Worm (Caenorhabditis elegans): ENCODE results near the gene sec-61.G.
A peak's percentile ranks its signal among the peaks of the same experiment; 100 is the strongest.

Gene sec-61.G

DNA sequence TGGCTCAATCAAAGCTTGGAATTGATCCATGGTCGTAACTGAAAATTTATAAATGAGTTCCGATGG, at the start of gene sec-61.G:
TSS of gene sec-61.G (minus strand) at position 38 of the 66 bp plus-strand sequence.
- no peak for TF ChIP-seq C34F6.9 (tag; optimal IDR thresholded peaks at IDR 0.05)
- no peak for TF ChIP-seq nhr-129 (tag; optimal IDR thresholded peaks at IDR 0.05)
- no peak for TF ChIP-seq nhr-23 (tag; optimal IDR thresholded peaks at IDR 0.05)
- no peak for TF ChIP-seq nhr-12 (tag; optimal IDR thresholded peaks at IDR 0.05)
- no peak for TF ChIP-seq ztf-4 (tag; optimal IDR thresholded peaks at IDR 0.05)
- TF ChIP-seq skn-1 (tag; optimal IDR thresholded peaks at IDR 0.05): no peak
- no peak for TF ChIP-seq dmd-4 (tag; optimal IDR thresholded peaks at IDR 0.05)
- no peak for TF ChIP-seq blmp-1 (tag; optimal IDR thresholded peaks at IDR 0.05; ENCODE audit: insufficient read depth)
- no peak for TF ChIP-seq nhr-237 (tag; optimal IDR thresholded peaks at IDR 0.05)
- TF ChIP-seq unc-39 (tag; optimal IDR thresholded peaks at IDR 0.05): no peak
- no peak for TF ChIP-seq ZK546.5 (tag; optimal IDR thresholded peaks at IDR 0.05)
- no peak for TF ChIP-seq peb-1 (tag; optimal IDR thresholded peaks at IDR 0.05)
- no peak for TF ChIP-seq sem-4 (tag; optimal IDR thresholded peaks at IDR 0.05)
- no peak for TF ChIP-seq ztf-11 (tag; optimal IDR thresholded peaks at IDR 0.05)

DNA sequence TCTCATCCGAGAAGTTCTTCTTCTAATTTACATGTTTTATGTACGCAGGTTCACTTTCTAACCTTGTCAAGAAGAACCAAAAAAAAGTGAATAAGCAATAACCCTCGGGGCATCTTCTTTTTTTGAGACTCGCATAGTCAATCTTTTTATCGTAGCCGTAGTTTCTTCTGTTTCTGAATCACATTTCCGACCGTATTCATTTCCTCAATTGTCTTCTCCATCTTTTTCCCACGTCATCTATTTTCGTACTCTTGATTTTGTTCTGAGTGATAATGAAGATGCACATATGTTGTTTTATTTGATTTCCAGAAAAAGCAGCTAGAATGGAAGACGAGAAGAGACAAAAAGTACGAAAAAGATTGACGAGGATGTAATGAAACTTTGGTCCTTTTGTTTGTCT, 48.0 kb upstream of the sec-61.G start:
- TF ChIP-seq lsy-2 (tag; optimal IDR thresholded peaks at IDR 0.05) (peak in 1 of 2 experiments; percentile 15), nhr-11 (tag; optimal IDR thresholded peaks at IDR 0.05) (no peak)

DNA sequence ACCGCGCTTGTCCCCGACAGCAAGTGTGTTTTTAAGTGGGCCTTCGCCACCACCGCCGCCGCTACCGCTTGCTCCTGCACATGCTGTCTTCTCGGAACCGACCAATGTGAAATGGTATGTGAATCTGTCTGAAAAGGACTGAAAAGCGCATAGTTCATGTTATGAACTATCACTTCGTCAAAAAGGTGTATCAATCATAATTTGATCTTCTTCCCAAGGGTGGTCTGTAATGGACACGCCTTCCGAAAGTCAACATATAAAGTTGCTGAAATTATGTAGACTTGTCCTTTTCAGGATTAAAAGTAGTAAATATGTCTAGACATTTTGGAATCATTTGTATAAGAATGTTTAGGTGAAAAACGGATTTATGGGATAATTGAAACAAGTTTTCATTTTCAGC, 45.2 kb upstream of the sec-61.G start, which contains the start of gene zip-9:
TSS of gene zip-9 (plus strand) at position 301 of the 400 bp plus-strand sequence.
- TF ChIP-seq ama-1 (optimal IDR thresholded peaks at IDR 0.05): no peak
- TF ChIP-seq nhr-10 (tag; optimal IDR thresholded peaks at IDR 0.05): no peak
- TF ChIP-seq lsy-2 (tag; optimal IDR thresholded peaks at IDR 0.05): no peak
- TF ChIP-seq alr-1 (tag; optimal IDR thresholded peaks at IDR 0.05): no peak
- no peak for TF ChIP-seq nhr-129 (tag; optimal IDR thresholded peaks at IDR 0.05)
- no peak for TF ChIP-seq nhr-21 (tag; optimal IDR thresholded peaks at IDR 0.05)
- no peak for TF ChIP-seq ztf-4 (tag; optimal IDR thresholded peaks at IDR 0.05)
- no peak for TF ChIP-seq nhr-11 (tag; optimal IDR thresholded peaks at IDR 0.05)
- no peak for TF ChIP-seq zag-1 (tag; optimal IDR thresholded peaks at IDR 0.05)
- TF ChIP-seq Y55F3AM.14 (GFP tag; optimal IDR thresholded peaks at IDR 0.05): no peak
- no peak for TF ChIP-seq ceh-16 (tag; optimal IDR thresholded peaks at IDR 0.05)
- TF ChIP-seq unc-39 (tag; optimal IDR thresholded peaks at IDR 0.05): no peak
- no peak for TF ChIP-seq sem-4 (tag; optimal IDR thresholded peaks at IDR 0.05)
- TF ChIP-seq sma-9 (GFP tag; optimal IDR thresholded peaks at IDR 0.05): no peak
- no peak for TF ChIP-seq sma-9 (tag; optimal IDR thresholded peaks at IDR 0.05)
- TF ChIP-seq R02D3.7 (tag; optimal IDR thresholded peaks at IDR 0.05): no peak
- TF ChIP-seq egl-27 (tag; optimal IDR thresholded peaks at IDR 0.05): no peak
- no peak for TF ChIP-seq lin-11 (tag; optimal IDR thresholded peaks at IDR 0.05)
- TF ChIP-seq peb-1 (tag; optimal IDR thresholded peaks at IDR 0.05): no peak
- no peak for TF ChIP-seq elt-3 (tag; optimal IDR thresholded peaks at IDR 0.05)

DNA sequence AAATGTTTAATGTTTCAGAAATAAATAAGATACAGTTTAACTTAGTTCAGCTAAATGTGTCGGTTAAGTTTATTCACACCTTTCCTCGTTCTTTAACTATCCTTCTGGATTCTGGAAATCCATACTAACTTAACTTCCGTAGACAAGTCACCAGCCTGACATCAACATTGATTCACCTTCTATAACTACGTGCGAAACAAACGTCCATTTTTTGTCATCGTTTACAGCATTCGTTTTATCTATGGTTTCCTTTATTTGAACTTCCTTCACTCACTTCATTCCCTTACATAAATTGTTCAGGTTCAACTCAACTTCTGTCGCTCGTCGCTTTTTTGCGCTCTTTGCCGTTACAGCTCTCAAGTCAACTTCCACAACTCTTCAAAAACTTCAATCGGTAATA, 44.2 kb upstream of the sec-61.G start, which contains the start of gene F17C11.26:
TSS of gene F17C11.26 (plus strand) at position 301 of the 400 bp plus-strand sequence.
- TF ChIP-seq unc-62 (GFP tag; optimal IDR thresholded peaks at IDR 0.05) (no peak), C34F6.9 (tag; optimal IDR thresholded peaks at IDR 0.05) (no peak), nhr-23 (tag; optimal IDR thresholded peaks at IDR 0.05) (no peak)

DNA sequence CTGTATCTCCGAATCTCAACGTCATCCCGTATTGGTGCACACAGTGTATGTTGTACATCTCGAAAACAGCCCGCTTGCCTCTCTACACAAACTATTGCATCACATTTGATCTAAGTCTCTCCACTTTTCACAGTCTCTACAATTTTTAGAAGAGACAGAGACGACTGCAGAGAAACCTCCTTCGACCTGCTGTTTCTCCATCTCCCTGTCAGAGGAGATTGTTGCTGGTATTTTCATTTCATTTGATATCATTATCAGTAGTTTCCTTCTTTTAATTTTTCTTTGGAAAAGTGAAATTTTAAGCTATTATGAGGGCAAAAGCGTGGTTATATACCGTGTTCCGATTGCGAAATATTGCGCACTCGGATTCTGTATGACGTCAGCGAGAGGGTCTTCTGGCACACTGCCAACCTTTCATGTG, 43.6 kb upstream of the sec-61.G start:
- TF ChIP-seq ztf-4 (tag; optimal IDR thresholded peaks at IDR 0.05) (peak; percentile 48), ztf-11 (tag; optimal IDR thresholded peaks at IDR 0.05) (no peak), mab-5 (tag; optimal IDR thresholded peaks at IDR 0.05) (no peak), gmeb-1 (tag; optimal IDR thresholded peaks at IDR 0.05) (peak; percentile 62), egl-27 (tag; optimal IDR thresholded peaks at IDR 0.05) (peak; percentile 75), C34F6.9 (tag; optimal IDR thresholded peaks at IDR 0.05) (peak; percentile 75), nhr-77 (tag; optimal IDR thresholded peaks at IDR 0.05) (no peak), zag-1 (tag; optimal IDR thresholded peaks at IDR 0.05) (peak; percentile 27), unc-39 (tag; optimal IDR thresholded peaks at IDR 0.05) (no peak), nhr-12 (tag; optimal IDR thresholded peaks at IDR 0.05) (no peak), dmd-4 (tag; optimal IDR thresholded peaks at IDR 0.05) (no peak), crh-2 (tag; optimal IDR thresholded peaks at IDR 0.05) (peak; percentile 81), F13H6.1 (tag; optimal IDR thresholded peaks at IDR 0.05) (peak; percentile 77), ceh-16 (tag; optimal IDR thresholded peaks at IDR 0.05) (no peak), mdl-1 (tag; optimal IDR thresholded peaks at IDR 0.05) (peak in 1 of 2 experiments; percentile 24), nhr-129 (tag; optimal IDR thresholded peaks at IDR 0.05) (peak; percentile 100), nhr-23 (tag; optimal IDR thresholded peaks at IDR 0.05) (no peak), unc-55 (GFP tag; optimal IDR thresholded peaks at IDR 0.05) (peak; percentile 59), nhr-21 (tag; optimal IDR thresholded peaks at IDR 0.05) (peak; percentile 56), nhr-10 (tag; optimal IDR thresholded peaks at IDR 0.05) (no peak), elt-1 (tag; optimal IDR thresholded peaks at IDR 0.05) (no peak), blmp-1 (tag; optimal IDR thresholded peaks at IDR 0.05; ENCODE audit: insufficient read depth) (peak; percentile 71), snpc-4 (tag; optimal IDR thresholded peaks at IDR 0.05) (no peak), lin-11 (tag; optimal IDR thresholded peaks at IDR 0.05) (no peak), lin-39 (tag; optimal IDR thresholded peaks at IDR 0.05) (no peak), nhr-25 (tag; optimal IDR thresholded peaks at IDR 0.05) (peak; percentile 45), skn-1 (tag; optimal IDR thresholded peaks at IDR 0.05) (peak; percentile 75), mbf-1 (tag; optimal IDR thresholded peaks at IDR 0.05) (no peak), Y55F3AM.14 (GFP tag; optimal IDR thresholded peaks at IDR 0.05) (peak; percentile 77), sma-3 (GFP tag; optimal IDR thresholded peaks at IDR 0.05) (peak; percentile 72), sem-4 (tag; optimal IDR thresholded peaks at IDR 0.05) (no peak), lin-13 (GFP tag; optimal IDR thresholded peaks at IDR 0.05) (peak; percentile 39), aly-2 (tag; optimal IDR thresholded peaks at IDR 0.05) (no peak), ZK546.5 (tag; optimal IDR thresholded peaks at IDR 0.05) (no peak)
